Worm (Caenorhabditis elegans) whole organism, late embryonic: ENCODE data around the gene ZK512.8.
A peak's percentile ranks its signal among the peaks of the same experiment; 100 is the strongest.

Experiments used
- C38D4.7 ChIP-seq: fragments of 200-800 bp; sonication (Bioruptor generic); optimal IDR thresholded peaks from 2 replicates; lab custom pipeline; 2018; ENCODE audit warnings: mild to moderate bottlenecking, missing genetic modification characterization, moderate library complexity, missing compliant biosample characterization
- K09A11.1 ChIP-seq: sonication (generic microtip); optimal IDR thresholded peaks from 2 replicates; lab custom pipeline; 2017; ENCODE audit warnings: antibody characterized with exemption, mild to moderate bottlenecking, missing genetic modification characterization, missing compliant biosample characterization; ENCODE audit not compliant: insufficient read depth
- Y22D7AL.16 ChIP-seq: sonication (generic microtip); optimal IDR thresholded peaks from 2 replicates; lab custom pipeline; 2016; ENCODE audit warnings: missing genetic modification characterization, missing compliant biosample characterization
- ahr-1 ChIP-seq: sonication (generic microtip); optimal IDR thresholded peaks from 2 replicates; lab custom pipeline; 2016; ENCODE audit warnings: missing genetic modification characterization, missing compliant biosample characterization
- ama-1 ChIP-seq: fragments of 150-350 bp; optimal IDR thresholded peaks from 2 replicates; lab custom pipeline; 2014
- ceh-14 ChIP-seq: sonication (generic microtip); optimal IDR thresholded peaks from 2 replicates; lab custom pipeline; 2016; ENCODE audit warnings: missing genotype, missing genetic modification characterization, missing compliant biosample characterization
- ceh-19 ChIP-seq: fragments of 200-800 bp; sonication (Bioruptor generic); optimal IDR thresholded peaks from 2 replicates; lab custom pipeline; 2018; ENCODE audit warnings: mild to moderate bottlenecking, missing genetic modification characterization, missing compliant biosample characterization
- ceh-2 ChIP-seq: sonication (generic microtip); optimal IDR thresholded peaks from 2 replicates; lab custom pipeline; 2016; ENCODE audit warnings: missing genotype, missing genetic modification characterization, missing compliant biosample characterization
- ceh-22 ChIP-seq: sonication (generic microtip); optimal IDR thresholded peaks from 2 replicates; lab custom pipeline; 2017; ENCODE audit warnings: missing biosample characterization, missing genetic modification characterization
- ceh-34 ChIP-seq: sonication (generic microtip); optimal IDR thresholded peaks from 2 replicates; lab custom pipeline; 2016; ENCODE audit warnings: mild to moderate bottlenecking, missing genetic modification characterization, missing compliant biosample characterization
- ceh-48 ChIP-seq: sonication (generic microtip); optimal IDR thresholded peaks from 2 replicates; lab custom pipeline; 2016; ENCODE audit warnings: missing genetic modification characterization, inconsistent platforms, missing compliant biosample characterization
- che-1 ChIP-seq: sonication (generic microtip); optimal IDR thresholded peaks from 2 replicates; lab custom pipeline; 2016; ENCODE audit warnings: mild to moderate bottlenecking, missing genetic modification characterization, missing compliant biosample characterization
- dmd-4 ChIP-seq: sonication (generic microtip); optimal IDR thresholded peaks from 2 replicates; lab custom pipeline; 2016; ENCODE audit warnings: borderline replicate concordance, missing genetic modification characterization, missing compliant biosample characterization
- elt-4 ChIP-seq: sonication (generic microtip); optimal IDR thresholded peaks from 2 replicates; lab custom pipeline; 2016; ENCODE audit warnings: missing genetic modification characterization, missing compliant biosample characterization
- eyg-1 ChIP-seq: sonication (generic microtip); optimal IDR thresholded peaks from 2 replicates; lab custom pipeline; 2016; ENCODE audit warnings: missing genotype, missing genetic modification characterization, missing compliant biosample characterization
- hlh-13 ChIP-seq: fragments of 200-800 bp; sonication (Bioruptor generic); optimal IDR thresholded peaks from 2 replicates; lab custom pipeline; 2018; ENCODE audit warnings: mild to moderate bottlenecking, missing genetic modification characterization, missing compliant biosample characterization
- hlh-6 ChIP-seq: sonication (generic microtip); optimal IDR thresholded peaks from 2 replicates; lab custom pipeline; 2016; ENCODE audit warnings: missing genotype, missing genetic modification characterization, missing compliant biosample characterization
- hlh-8 ChIP-seq: sonication (generic microtip); optimal IDR thresholded peaks from 2 replicates; lab custom pipeline; 2016; ENCODE audit warnings: missing genotype, missing genetic modification characterization, missing compliant biosample characterization
- madf-2 ChIP-seq: sonication (generic microtip); optimal IDR thresholded peaks from 2 replicates; lab custom pipeline; 2017; ENCODE audit warnings: missing genetic modification characterization, missing compliant biosample characterization
- mec-3 ChIP-seq: sonication (generic microtip); optimal IDR thresholded peaks from 2 replicates; lab custom pipeline; 2016; ENCODE audit warnings: borderline replicate concordance, missing genetic modification characterization, missing compliant biosample characterization
- nfya-1 ChIP-seq: sonication (generic microtip); optimal IDR thresholded peaks from 2 replicates; lab custom pipeline; 2017; ENCODE audit warnings: missing genetic modification characterization, mild to moderate bottlenecking, missing compliant biosample characterization, antibody characterized with exemption, moderate library complexity
- npax-4 ChIP-seq: sonication (generic microtip); optimal IDR thresholded peaks from 2 replicates; lab custom pipeline; 2016; ENCODE audit warnings: missing genetic modification characterization, missing compliant biosample characterization
- odd-2 ChIP-seq: sonication (generic microtip); optimal IDR thresholded peaks from 2 replicates; lab custom pipeline; 2017; ENCODE audit warnings: antibody characterized with exemption, mild to moderate bottlenecking, missing genetic modification characterization, missing compliant biosample characterization
- pag-3 ChIP-seq: sonication (generic microtip); optimal IDR thresholded peaks from 2 replicates; lab custom pipeline; 2016; ENCODE audit warnings: missing compliant biosample characterization, missing genetic modification characterization, borderline replicate concordance
- pat-9 ChIP-seq: fragments of 200-800 bp; sonication (Bioruptor generic); optimal IDR thresholded peaks from 2 replicates; lab custom pipeline; 2018; ENCODE audit warnings: mild to moderate bottlenecking, missing genetic modification characterization, moderate library complexity, missing compliant biosample characterization
- pax-1 ChIP-seq: fragments of 150-350 bp; optimal IDR thresholded peaks from 2 replicates; lab custom pipeline; 2014; ENCODE audit warnings: missing biosample characterization, missing genetic modification characterization
- pha-2 ChIP-seq: sonication (generic microtip); optimal IDR thresholded peaks from 2 replicates; lab custom pipeline; 2017; ENCODE audit warnings: mild to moderate bottlenecking, missing genetic modification characterization, missing compliant biosample characterization
- sdc-2 ChIP-seq: sonication (generic microtip); optimal IDR thresholded peaks from 2 replicates; lab custom pipeline; 2016; ENCODE audit warnings: missing genotype, missing genetic modification characterization, missing compliant biosample characterization
- unc-3 ChIP-seq, 2 experiments: fragments of 200-800 bp in 1 of 2; sonication (Bioruptor generic) in 1 of 2; sonication (generic microtip) in 1 of 2; conservative IDR thresholded peaks in 1 of 2; optimal IDR thresholded peaks in 1 of 2; 2 replicates each; pipeline versions ENCODE4 v1.3.6 to Lab custom; 2016 to 2022; ENCODE audit warnings: missing compliant biosample characterization in 2 of 2, missing genetic modification characterization in 2 of 2, missing genetic modification reagents in 1 of 2
- unc-42 ChIP-seq: sonication (generic microtip); optimal IDR thresholded peaks from 2 replicates; lab custom pipeline; 2016; ENCODE audit warnings: missing genotype, missing genetic modification characterization, missing compliant biosample characterization

Gene ZK512.8

DNA sequence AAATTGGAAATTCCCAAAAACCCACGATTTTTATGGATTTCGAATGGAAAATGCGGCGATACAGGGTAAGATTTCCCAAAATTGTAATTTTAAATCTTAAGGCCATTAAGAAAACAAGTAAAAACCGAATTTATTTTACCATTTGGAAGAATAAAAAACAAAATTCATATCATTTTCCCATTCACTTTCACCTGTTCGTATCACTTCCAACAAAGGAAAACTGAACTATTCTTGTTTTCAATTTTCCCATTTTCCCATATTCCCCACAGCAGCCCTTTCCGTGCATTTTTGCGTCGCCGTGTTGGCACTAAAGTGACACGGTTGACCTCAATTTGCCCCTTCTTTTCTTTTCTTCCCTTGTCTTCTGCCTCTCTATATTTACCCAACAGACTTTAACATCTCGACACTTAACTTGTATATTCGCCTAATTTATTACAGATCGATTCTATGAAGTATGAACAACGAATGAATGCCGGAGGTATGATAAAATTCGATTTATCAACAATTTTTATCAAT, 20.0 kb upstream of the ZK512.8 start, which contains the start of gene sec-16A.1:
TSS of gene sec-16A.1 (plus strand) at position 51 of the 516 bp plus-strand sequence.
- peak; percentile 34 for TF ChIP-seq pax-1 (tag; lab: Kevin White, UChicago)
- no peak for TF ChIP-seq ceh-34 (tag; lab: Kevin White, UChicago)

- TF ChIP-seq hlh-13 (GFP tag; lab: Kevin White, UChicago) (no peak), sdc-2 (no peak), hlh-6 (tag; lab: Kevin White, UChicago) (no peak), pat-9 (tag; lab: Kevin White, UChicago) (no peak), hlh-8 (no peak), che-1 (tag; lab: Kevin White, UChicago) (no peak), unc-3 (GFP tag; conservative IDR thresholded peaks at IDR 0.05; lab: Robert Waterston, UW) (no peak), unc-3 (tag; optimal IDR thresholded peaks at IDR 0.05; lab: Kevin White, UChicago) (no peak), elt-4 (tag; lab: Kevin White, UChicago) (no peak)
- TF ChIP-seq, all 69 proteins: peak for 0
These were observed 15.3 kb upstream of the ZK512.8 start, which contains the start of gene ZK512.10 for ce11 chrIII:9130588-9130987. Gene ZK512.10, plus strand, starts transcription at chrIII:9130888.

- TF ChIP-seq ahr-1 (tag; lab: Kevin White, UChicago), result no peak
- no peak for TF ChIP-seq mec-3 (tag; lab: Kevin White, UChicago)
- TF ChIP-seq pag-3, result no peak
- no peak for TF ChIP-seq unc-42 (tag; lab: Kevin White, UChicago)
- TF ChIP-seq sdc-2, result no peak
- no peak for TF ChIP-seq ceh-14
- no peak for TF ChIP-seq pat-9 (tag; lab: Kevin White, UChicago)
- TF ChIP-seq hlh-13 (GFP tag; lab: Kevin White, UChicago), result no peak
- no peak for TF ChIP-seq madf-2 (tag; lab: Kevin White, UChicago)
- no peak for TF ChIP-seq npax-4 (tag; lab: Kevin White, UChicago)
- TF ChIP-seq nfya-1, result no peak
- no peak for TF ChIP-seq odd-2
- TF ChIP-seq ama-1, result no peak
- TF ChIP-seq Y22D7AL.16 (tag; lab: Kevin White, UChicago), result no peak
- no peak for TF ChIP-seq pha-2
- no peak for TF ChIP-seq hlh-6 (tag; lab: Kevin White, UChicago)
- no peak for TF ChIP-seq ceh-22 (tag; lab: Kevin White, UChicago)
- no peak for TF ChIP-seq K09A11.1
These were observed 9.3 kb upstream of the ZK512.8 start, which contains the start of gene eat-4 for ce11 chrIII:9136587-9136986. Gene eat-4, plus strand, starts transcription at chrIII:9136887.

DNA sequence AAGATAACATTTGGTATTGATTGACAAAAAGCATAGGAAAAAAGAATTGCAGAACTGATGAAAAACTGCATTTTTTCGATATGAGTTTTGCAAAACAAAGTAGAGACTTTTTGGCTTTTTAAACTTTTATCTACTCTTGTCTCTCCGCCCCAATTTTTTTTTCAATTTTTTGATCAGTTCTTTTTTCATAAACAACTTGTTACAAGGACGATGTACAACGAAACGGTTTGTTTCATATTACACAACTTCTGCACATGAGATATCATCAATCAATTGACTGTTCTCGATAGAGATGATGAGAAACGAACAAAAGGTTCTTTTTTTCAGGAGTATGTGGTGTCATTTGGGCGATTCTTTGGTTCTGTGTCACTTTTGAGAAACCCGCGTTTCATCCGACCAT, 7.3 kb upstream of the ZK512.8 start, which contains the start of gene ZK512.7:
TSS of gene ZK512.7 (minus strand) at position 101 of the 400 bp plus-strand sequence.
- no peak for TF ChIP-seq C38D4.7 (GFP tag; lab: Kevin White, UChicago)
- TF ChIP-seq, all 69 proteins: peak for 0

DNA sequence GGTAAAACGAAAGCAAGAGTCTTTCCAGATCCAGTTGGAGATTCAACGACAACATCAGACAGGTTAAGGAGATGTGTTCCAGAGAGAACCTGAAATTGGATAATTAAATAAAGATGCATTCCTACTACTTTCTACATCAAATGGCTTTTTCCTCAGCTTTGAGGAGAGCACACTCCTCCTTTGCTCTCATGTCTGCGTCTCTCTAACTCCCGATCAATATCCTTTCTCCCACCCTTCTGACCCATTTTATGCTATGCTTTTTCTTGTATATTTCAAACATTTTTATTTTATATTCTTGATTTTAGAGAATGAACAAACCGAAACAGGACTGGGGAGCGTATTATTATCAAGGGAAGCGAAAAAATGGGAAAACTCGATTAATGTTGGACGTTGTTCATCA, 2.0 kb upstream of the ZK512.8 start, which contains the start of gene ZK512.11:
TSS of gene ZK512.11 (plus strand) at position 301 of the 400 bp plus-strand sequence.
- no peak for TF ChIP-seq pag-3
- TF ChIP-seq madf-2 (tag; lab: Kevin White, UChicago), result no peak
- TF ChIP-seq ceh-48, result peak; percentile 69
- peak; percentile 7 for TF ChIP-seq nfya-1
- no peak for TF ChIP-seq dmd-4 (tag; lab: Kevin White, UChicago)
- TF ChIP-seq eyg-1 (tag; lab: Kevin White, UChicago), result no peak
- TF ChIP-seq npax-4 (tag; lab: Kevin White, UChicago), result no peak
- no peak for TF ChIP-seq ceh-2 (tag; lab: Kevin White, UChicago)
- TF ChIP-seq ceh-19, result no peak
- peak; percentile 64 for TF ChIP-seq unc-42 (tag; lab: Kevin White, UChicago)
